Worm (Caenorhabditis elegans) whole organism, L4 larva: Measurements from ENCODE around the gene F59A7.5.

Experiments used
- R02D3.7 ChIP-seq: fragments of 150-350 bp; sonication (generic microtip); optimal IDR thresholded peaks from 3 replicates; lab custom pipeline; 2014; ENCODE audit warnings: missing biosample characterization, missing genetic modification characterization
- jun-1 ChIP-seq: fragments of 150-350 bp; optimal IDR thresholded peaks from 2 replicates; lab custom pipeline; 2014; ENCODE audit warnings: missing biosample characterization, missing genetic modification reagents, missing genetic modification characterization
- nhr-28 ChIP-seq: fragments of 150-350 bp; optimal IDR thresholded peaks from 2 replicates; lab custom pipeline; 2014; ENCODE audit warnings: missing biosample characterization, missing genetic modification characterization
- unc-62 ChIP-seq, 3 experiments: fragments of 150-350 bp in 1 of 3; sonication (generic microtip); optimal IDR thresholded peaks in 2 of 3; peaks in 1 of 3; 1 replicate in 1 of 3; 2 replicates in 2 of 3; lab custom pipeline; 2014 to 2017; ENCODE audit warnings: missing biosample characterization in 3 of 3, missing genetic modification characterization in 3 of 3, missing genetic modification reagents in 3 of 3, missing genotype in 1 of 3

- TF ChIP-seq jun-1 (tag; lab: Kevin White, UChicago): no peak
- no peak for TF ChIP-seq R02D3.7
- TF ChIP-seq unc-62 (GFP tag; optimal IDR thresholded peaks at IDR 0.05 in 1 of 2; lab: Kevin White, UChicago): no peak
- TF ChIP-seq unc-62 (tag; optimal IDR thresholded peaks at IDR 0.05; lab: Kevin White, UChicago): no peak
- no peak for TF ChIP-seq nhr-28 (tag; lab: Kevin White, UChicago)
These were observed 29.9 kb upstream of the F59A7.5 start, which contains the start of gene tnt-4 for ce11 chrV:1992515-1992968.
